Worm (Caenorhabditis elegans) whole organism, L4/young adult: ENCODE data around the gene atl-1.

Experiments
- W03F9.2 ChIP-seq: fragments of 150-350 bp; optimal IDR thresholded peaks from 2 replicates; lab custom pipeline; 2014; ENCODE audit warnings: missing biosample characterization, missing genetic modification characterization
- dao-5 ChIP-seq: sonication (generic microtip); optimal IDR thresholded peaks from 2 replicates; lab custom pipeline; 2016; ENCODE audit warnings: missing genotype, missing genetic modification characterization, moderate library complexity, missing compliant biosample characterization

ce11 chrV:9680260-9680659 lies 34.9 kb upstream of the atl-1 start:
- no peak for TF ChIP-seq dao-5
- TF ChIP-seq W03F9.2 (tag; lab: Kevin White, UChicago), result no peak
